Worm (Caenorhabditis elegans) whole organism, mixed stage, embryonic: ENCODE results near the gene Y75B8A.19.
A peak's percentile ranks its signal among the peaks of the same experiment; 100 is the strongest.

Experiments used
- M03D4.4 ChIP-seq: sonication (generic microtip); optimal IDR thresholded peaks from 2 replicates; lab custom pipeline; 2017; ENCODE audit warnings: mild to moderate bottlenecking, missing genetic modification characterization, missing compliant biosample characterization
- bed-3 ChIP-seq: fragments of 200-800 bp; sonication (Bioruptor generic); optimal IDR thresholded peaks from 3 replicates; lab custom pipeline; 2018; ENCODE audit warnings: mild to moderate bottlenecking, missing genetic modification characterization, moderate library complexity, missing compliant biosample characterization
- blmp-1 ChIP-seq: fragments of 150-350 bp; optimal IDR thresholded peaks from 2 replicates; lab custom pipeline; 2014; ENCODE audit warnings: missing biosample characterization, missing genetic modification characterization
- ceh-39 ChIP-seq: fragments of 150-350 bp; optimal IDR thresholded peaks from 2 replicates; lab custom pipeline; 2014; ENCODE audit warnings: missing biosample characterization, missing genetic modification characterization
- ceh-83 ChIP-seq: fragments of 200-800 bp; sonication (Bioruptor generic); optimal IDR thresholded peaks from 2 replicates; lab custom pipeline; 2018; ENCODE audit warnings: mild to moderate bottlenecking, missing genetic modification characterization, missing compliant biosample characterization
- ces-1 ChIP-seq: fragments of 150-350 bp; optimal IDR thresholded peaks from 2 replicates; lab custom pipeline; 2014; ENCODE audit warnings: missing biosample characterization, missing genetic modification reagents, missing genetic modification characterization
- cnd-1 ChIP-seq: fragments of 200-800 bp; sonication (Bioruptor generic); optimal IDR thresholded peaks from 2 replicates; lab custom pipeline; 2018; ENCODE audit warnings: mild to moderate bottlenecking, missing genetic modification characterization, missing compliant biosample characterization
- elt-1 ChIP-seq: sonication (generic microtip); optimal IDR thresholded peaks from 2 replicates; lab custom pipeline; 2017; ENCODE audit warnings: missing genetic modification characterization, mild to moderate bottlenecking, missing compliant biosample characterization, antibody characterized with exemption, moderate library complexity, borderline replicate concordance; ENCODE audit not compliant: insufficient read depth
- elt-3 ChIP-seq: fragments of 150-350 bp; optimal IDR thresholded peaks from 2 replicates; lab custom pipeline; 2014; ENCODE audit warnings: missing biosample characterization, missing genetic modification characterization
- flh-1 ChIP-seq: fragments of 200-800 bp; sonication (Bioruptor generic); optimal IDR thresholded peaks from 2 replicates; lab custom pipeline; 2018; ENCODE audit warnings: mild to moderate bottlenecking, missing genetic modification characterization, moderate library complexity, missing compliant biosample characterization
- ham-2 ChIP-seq: fragments of 200-800 bp; sonication (Bioruptor generic); optimal IDR thresholded peaks from 2 replicates; lab custom pipeline; 2018; ENCODE audit warnings: mild to moderate bottlenecking, missing genetic modification characterization, missing compliant biosample characterization
- hlh-1 ChIP-seq: fragments of 150-350 bp; optimal IDR thresholded peaks from 2 replicates; lab custom pipeline; 2014; ENCODE audit warnings: missing biosample characterization, missing genetic modification reagents, missing genetic modification characterization
- lin-13 ChIP-seq: fragments of 150-350 bp; optimal IDR thresholded peaks from 2 replicates; lab custom pipeline; 2014; ENCODE audit warnings: missing biosample characterization, missing genetic modification characterization
- lin-32 ChIP-seq: fragments of 200-800 bp; sonication (Bioruptor generic); optimal IDR thresholded peaks from 2 replicates; lab custom pipeline; 2018; ENCODE audit warnings: mild to moderate bottlenecking, missing genetic modification characterization, missing compliant biosample characterization
- lsy-2 ChIP-seq: fragments of 150-350 bp; optimal IDR thresholded peaks from 2 replicates; lab custom pipeline; 2014; ENCODE audit warnings: missing biosample characterization, missing genetic modification characterization
- mab-5 ChIP-seq: fragments of 150-350 bp; optimal IDR thresholded peaks from 2 replicates; lab custom pipeline; 2014; ENCODE audit warnings: missing biosample characterization, missing genetic modification characterization
- mep-1 ChIP-seq: fragments of 150-350 bp; optimal IDR thresholded peaks from 2 replicates; lab custom pipeline; 2017; ENCODE audit warnings: missing biosample characterization, missing genetic modification reagents, missing genetic modification characterization, inconsistent platforms
- mls-2 ChIP-seq: sonication (generic microtip); optimal IDR thresholded peaks from 2 replicates; lab custom pipeline; 2016; ENCODE audit warnings: mild to moderate bottlenecking, missing genetic modification characterization, moderate library complexity, missing compliant biosample characterization
- nhr-12 ChIP-seq: fragments of 150-350 bp; optimal IDR thresholded peaks from 2 replicates; lab custom pipeline; 2014; ENCODE audit warnings: missing biosample characterization, missing genetic modification characterization
- nhr-2 ChIP-seq: fragments of 150-350 bp; optimal IDR thresholded peaks from 2 replicates; lab custom pipeline; 2014; ENCODE audit warnings: missing biosample characterization, missing genetic modification characterization
- nhr-237 ChIP-seq: fragments of 150-350 bp; optimal IDR thresholded peaks from 2 replicates; lab custom pipeline; 2014; ENCODE audit warnings: missing biosample characterization, missing genetic modification characterization
- nhr-28 ChIP-seq: fragments of 150-350 bp; optimal IDR thresholded peaks from 2 replicates; lab custom pipeline; 2014; ENCODE audit warnings: missing biosample characterization, missing genetic modification characterization
- nhr-76 ChIP-seq: sonication (generic microtip); optimal IDR thresholded peaks from 2 replicates; lab custom pipeline; 2017; ENCODE audit warnings: missing biosample characterization, missing genetic modification characterization
- pha-4 ChIP-seq: fragments of 150-350 bp; optimal IDR thresholded peaks from 2 replicates; lab custom pipeline; 2018; ENCODE audit warnings: missing biosample characterization, missing genetic modification reagents, missing genetic modification characterization
- sem-2 ChIP-seq: fragments of 200-800 bp; sonication (Bioruptor generic); optimal IDR thresholded peaks from 2 replicates; lab custom pipeline; 2018; ENCODE audit warnings: mild to moderate bottlenecking, missing genetic modification characterization, missing compliant biosample characterization
- snpc-4 ChIP-seq: fragments of 150-350 bp; optimal IDR thresholded peaks from 2 replicates; lab custom pipeline; 2014; ENCODE audit warnings: missing biosample characterization, missing genetic modification characterization
- sptf-1 ChIP-seq: sonication (generic microtip); optimal IDR thresholded peaks from 2 replicates; lab custom pipeline; 2017; ENCODE audit warnings: mild to moderate bottlenecking, missing genetic modification characterization, moderate library complexity, missing compliant biosample characterization
- tbx-8 ChIP-seq: fragments of 200-800 bp; sonication (Bioruptor generic); optimal IDR thresholded peaks from 2 replicates; lab custom pipeline; 2018; ENCODE audit warnings: mild to moderate bottlenecking, missing genetic modification characterization, moderate library complexity, missing compliant biosample characterization
- unc-120 ChIP-seq: sonication (generic microtip); optimal IDR thresholded peaks from 2 replicates; lab custom pipeline; 2017; ENCODE audit warnings: missing genetic modification characterization, missing compliant biosample characterization; ENCODE audit not compliant: poor library complexity, severe bottlenecking
- unc-39 ChIP-seq: fragments of 150-350 bp; optimal IDR thresholded peaks from 2 replicates; lab custom pipeline; 2014; ENCODE audit warnings: missing biosample characterization, missing genetic modification characterization
- unc-62 ChIP-seq: fragments of 150-350 bp; optimal IDR thresholded peaks from 2 replicates; lab custom pipeline; 2014; ENCODE audit warnings: missing biosample characterization, missing genetic modification reagents, missing genetic modification characterization
- zip-8 ChIP-seq: fragments of 150-350 bp; optimal IDR thresholded peaks from 2 replicates; lab custom pipeline; 2014; ENCODE audit warnings: missing biosample characterization, missing genetic modification characterization
- ztf-11 ChIP-seq: fragments of 150-350 bp; optimal IDR thresholded peaks from 2 replicates; lab custom pipeline; 2014; ENCODE audit warnings: missing biosample characterization, missing genetic modification characterization

Y75B8A.19 gene

ce11 chrIII:12235359-12235758 lies 8.9 kb downstream of the Y75B8A.19 start:
- TF ChIP-seq lsy-2 (tag; lab: Kevin White, UChicago) (no peak), ceh-39 (tag; lab: Kevin White, UChicago) (no peak), snpc-4 (tag; lab: Kevin White, UChicago) (no peak)

- TF ChIP-seq ceh-83 (no peak), bed-3 (GFP tag; lab: Kevin White, UChicago) (no peak), pha-4 (tag; lab: Kevin White, UChicago) (no peak), M03D4.4 (tag; lab: Kevin White, UChicago) (no peak), mab-5 (tag; lab: Kevin White, UChicago) (no peak)
- TF ChIP-seq, all 35 proteins: peak for 0
Measured at ce11 chrIII:12235914-12236313, 9.5 kb downstream of the Y75B8A.19 start, which contains the start of the genes grl-15 and fbxa-89. TSS of gene grl-15 (minus strand) at chrIII:12236014. TSS of gene fbxa-89 (plus strand) at chrIII:12236184.

DNA sequence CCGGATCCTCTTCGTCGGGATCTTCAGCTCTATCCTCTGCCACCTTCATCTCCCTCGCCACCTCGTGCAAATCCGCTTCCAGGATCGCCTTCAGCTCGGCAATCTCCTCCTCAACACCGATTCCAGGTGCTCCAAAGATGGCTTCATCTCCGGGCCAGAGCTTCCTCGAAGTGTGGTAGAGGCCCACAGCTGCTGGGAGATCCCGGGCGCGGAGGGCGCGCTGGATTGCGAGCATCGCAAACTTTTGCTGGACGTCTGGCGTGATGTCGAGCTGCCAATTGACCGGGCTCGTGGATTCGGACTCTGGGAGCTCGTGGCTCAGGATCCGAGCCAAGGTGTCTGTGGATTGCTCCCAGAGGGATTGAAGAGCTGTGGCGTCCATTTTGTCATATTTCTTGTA lies 19.1 kb downstream of the Y75B8A.19 start:
- TF ChIP-seq unc-120 (no peak), blmp-1 (tag; lab: Kevin White, UChicago) (no peak), ces-1 (GFP tag; lab: Kevin White, UChicago) (no peak), lin-13 (tag; lab: Kevin White, UChicago) (no peak), mls-2 (no peak), lin-32 (GFP tag; lab: Kevin White, UChicago) (no peak), zip-8 (tag; lab: Kevin White, UChicago) (no peak), elt-1 (tag; lab: Kevin White, UChicago) (no peak), bed-3 (GFP tag; lab: Kevin White, UChicago) (no peak), nhr-28 (no peak), snpc-4 (tag; lab: Kevin White, UChicago) (no peak), nhr-12 (tag; lab: Kevin White, UChicago) (no peak), M03D4.4 (tag; lab: Kevin White, UChicago) (no peak), lsy-2 (tag; lab: Kevin White, UChicago) (no peak), sem-2 (GFP tag; lab: Kevin White, UChicago) (no peak), nhr-2 (tag; lab: Kevin White, UChicago) (no peak), sptf-1 (tag; lab: Kevin White, UChicago) (no peak), ztf-11 (tag; lab: Kevin White, UChicago) (no peak)

- TF ChIP-seq nhr-76 (tag; lab: Kevin White, UChicago) (no peak), M03D4.4 (tag; lab: Kevin White, UChicago) (no peak), ceh-39 (tag; lab: Kevin White, UChicago) (no peak), mep-1 (tag; lab: Kevin White, UChicago) (no peak), sem-2 (GFP tag; lab: Kevin White, UChicago) (no peak), lin-32 (GFP tag; lab: Kevin White, UChicago) (no peak), bed-3 (GFP tag; lab: Kevin White, UChicago) (no peak), nhr-2 (tag; lab: Kevin White, UChicago) (no peak), unc-62 (GFP tag; lab: Kevin White, UChicago) (no peak), elt-1 (tag; lab: Kevin White, UChicago) (no peak), mab-5 (tag; lab: Kevin White, UChicago) (no peak), snpc-4 (tag; lab: Kevin White, UChicago) (no peak), ztf-11 (tag; lab: Kevin White, UChicago) (no peak), flh-1 (GFP tag; lab: Kevin White, UChicago) (no peak), nhr-12 (tag; lab: Kevin White, UChicago) (no peak), nhr-28 (no peak), blmp-1 (tag; lab: Kevin White, UChicago) (no peak), tbx-8 (GFP tag; lab: Kevin White, UChicago) (no peak)
Measured at ce11 chrIII:12247329-12247728, 20.9 kb downstream of the Y75B8A.19 start.

DNA sequence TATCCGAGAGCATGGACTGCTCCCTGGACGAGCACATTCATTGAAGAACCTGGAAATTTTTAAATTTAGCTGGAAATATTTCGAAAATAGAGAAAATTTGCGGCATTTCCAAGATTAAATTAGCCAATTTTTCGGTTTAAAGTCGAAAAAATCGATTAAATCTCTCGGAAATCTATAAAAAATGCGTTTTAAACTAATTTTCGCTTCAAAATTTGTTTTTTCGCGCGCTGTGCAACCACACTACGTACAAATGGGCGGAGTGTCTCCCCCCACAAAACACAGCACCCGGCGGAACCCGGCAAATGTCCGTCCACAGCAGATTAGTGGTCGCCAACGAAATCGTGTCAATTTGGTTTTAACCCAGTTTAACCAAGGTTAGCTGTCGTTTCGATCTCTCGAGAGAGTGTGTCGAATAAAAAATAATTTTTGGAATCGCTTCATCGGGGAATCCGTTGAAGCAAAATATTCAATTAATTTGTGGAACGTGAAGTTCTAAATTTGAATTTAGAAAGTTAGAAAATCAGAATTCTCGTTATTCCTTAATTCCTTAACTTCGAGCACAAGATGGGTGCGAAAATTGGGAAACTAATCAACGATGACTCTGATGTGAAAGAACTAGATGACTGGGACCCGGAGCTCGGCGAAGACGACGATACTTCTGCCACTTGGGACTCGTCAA lies 23.8 kb downstream of the Y75B8A.19 start, which contains the start of the genes tim-1 and Y75B8A.23:
TSS of gene tim-1 (minus strand) at position 51 of the 679 bp plus-strand sequence.
TSS of gene Y75B8A.23 (plus strand) at position 547 of the 679 bp plus-strand sequence.
- TF ChIP-seq ceh-39 (tag; lab: Kevin White, UChicago) (peak; percentile 87), bed-3 (GFP tag; lab: Kevin White, UChicago) (no peak), nhr-12 (tag; lab: Kevin White, UChicago) (peak; percentile 28), flh-1 (GFP tag; lab: Kevin White, UChicago) (no peak), unc-120 (peak; percentile 36), mep-1 (tag; lab: Kevin White, UChicago) (peak; percentile 93), unc-62 (GFP tag; lab: Kevin White, UChicago) (peak; percentile 59), cnd-1 (tag; lab: Kevin White, UChicago) (peak; percentile 68), mab-5 (tag; lab: Kevin White, UChicago) (no peak), elt-1 (tag; lab: Kevin White, UChicago) (no peak), zip-8 (tag; lab: Kevin White, UChicago) (no peak), nhr-76 (tag; lab: Kevin White, UChicago) (no peak), lin-32 (GFP tag; lab: Kevin White, UChicago) (no peak), ztf-11 (tag; lab: Kevin White, UChicago) (no peak), lin-13 (tag; lab: Kevin White, UChicago) (peak; percentile 90), hlh-1 (tag; lab: Kevin White, UChicago) (peak; percentile 22), unc-39 (tag; lab: Kevin White, UChicago) (no peak), M03D4.4 (tag; lab: Kevin White, UChicago) (peak; percentile 49), nhr-237 (peak; percentile 85), elt-3 (peak; percentile 69), sptf-1 (tag; lab: Kevin White, UChicago) (peak; percentile 63), ham-2 (GFP tag; lab: Kevin White, UChicago) (peak; percentile 44), nhr-28 (no peak), tbx-8 (GFP tag; lab: Kevin White, UChicago) (peak; percentile 60), blmp-1 (tag; lab: Kevin White, UChicago) (no peak), ceh-83 (peak; percentile 69), pha-4 (tag; lab: Kevin White, UChicago) (peak; percentile 76), mls-2 (peak; percentile 55), lsy-2 (tag; lab: Kevin White, UChicago) (peak; percentile 66), snpc-4 (tag; lab: Kevin White, UChicago) (no peak), sem-2 (GFP tag; lab: Kevin White, UChicago) (peak; percentile 25), ces-1 (GFP tag; lab: Kevin White, UChicago) (peak; percentile 92)
